Worm (Caenorhabditis elegans) whole organism, young adult: ENCODE results near the gene R04D3.2.

Source experiments
- F37B4.10 ChIP-seq: fragments of 200-800 bp; sonication (Bioruptor generic); IDR thresholded peaks from 2 replicates; pipeline ENCODE4 v1.3.6; 2022; ENCODE audit warnings: missing genetic modification characterization, missing compliant biosample characterization
- F55B11.4 ChIP-seq: sonication (generic microtip); optimal IDR thresholded peaks from 2 replicates; lab custom pipeline; 2016; ENCODE audit warnings: missing compliant biosample characterization, missing genetic modification characterization, borderline replicate concordance; ENCODE audit not compliant: insufficient read depth
- F57C9.4 ChIP-seq: sonication (generic microtip); optimal IDR thresholded peaks from 2 replicates; lab custom pipeline; 2017; ENCODE audit warnings: mild to moderate bottlenecking, missing genetic modification characterization, missing compliant biosample characterization
- T07F8.4 ChIP-seq: sonication (generic microtip); optimal IDR thresholded peaks from 2 replicates; lab custom pipeline; 2016; ENCODE audit warnings: mild to moderate bottlenecking, missing genetic modification characterization, moderate library complexity, missing compliant biosample characterization
- ZK185.1 ChIP-seq: sonication (generic microtip); optimal IDR thresholded peaks from 2 replicates; lab custom pipeline; 2016; ENCODE audit warnings: mild to moderate bottlenecking, missing genetic modification characterization, missing compliant biosample characterization; ENCODE audit not compliant: poor library complexity, severe bottlenecking
- ama-1 ChIP-seq, 3 experiments: fragments of 150-350 bp in 1 of 3; sonication (generic microtip) in 2 of 3; optimal IDR thresholded peaks; 2 replicates each; lab custom pipeline; 2014 to 2018; ENCODE audit warnings: missing biosample characterization in 2 of 3, missing genetic modification characterization in 2 of 3, missing genetic modification reagents in 2 of 3
- ceh-40 ChIP-seq: fragments of 200-800 bp; sonication (Bioruptor generic); IDR thresholded peaks from 2 replicates; pipeline ENCODE4 v1.3.6; 2022; ENCODE audit warnings: missing genetic modification characterization, missing compliant biosample characterization
- die-1 ChIP-seq: sonication (generic microtip); optimal IDR thresholded peaks from 2 replicates; lab custom pipeline; 2016; ENCODE audit warnings: missing genotype, mild to moderate bottlenecking, missing genetic modification characterization, missing compliant biosample characterization
- him-1 ChIP-seq: sonication (generic microtip); optimal IDR thresholded peaks from 2 replicates; lab custom pipeline; 2016; ENCODE audit warnings: missing genotype, missing genetic modification reagents, missing genetic modification characterization, missing compliant biosample characterization
- let-607 ChIP-seq, 2 experiments: fragments of 200-800 bp in 1 of 2; sonication (Bioruptor generic) in 1 of 2; sonication (generic microtip) in 1 of 2; optimal IDR thresholded peaks; 2 replicates each; lab custom pipeline; 2016 to 2018; ENCODE audit warnings: mild to moderate bottlenecking in 2 of 2, missing compliant biosample characterization in 2 of 2, missing genetic modification characterization in 2 of 2, moderate library complexity in 2 of 2, missing genotype in 1 of 2
- lin-35 ChIP-seq, 3 experiments: fragments of 150-350 bp in 2 of 3; sonication (generic microtip) in 1 of 3; optimal IDR thresholded peaks; 2 replicates each; lab custom pipeline; 2014 to 2018; ENCODE audit warnings: missing biosample characterization in 3 of 3, missing genetic modification characterization in 3 of 3, missing genetic modification reagents in 3 of 3
- lsy-27 ChIP-seq: sonication (generic microtip); optimal IDR thresholded peaks from 2 replicates; lab custom pipeline; 2017; ENCODE audit warnings: missing genetic modification characterization, mild to moderate bottlenecking, missing compliant biosample characterization, antibody characterized with exemption, missing genotype, borderline replicate concordance; ENCODE audit not compliant: insufficient read depth
- nfya-2 ChIP-seq: fragments of 200-800 bp; sonication (Bioruptor generic); IDR thresholded peaks from 2 replicates; pipeline ENCODE4 v1.3.6; 2022; ENCODE audit warnings: missing genetic modification reagents, missing genetic modification characterization, missing compliant biosample characterization
- repo-1 ChIP-seq: sonication (generic microtip); optimal IDR thresholded peaks from 2 replicates; lab custom pipeline; 2017; ENCODE audit warnings: mild to moderate bottlenecking, missing genetic modification characterization, missing compliant biosample characterization
- snpc-4 ChIP-seq, 5 experiments: fragments of 150-350 bp in 1 of 5; sonication (generic microtip) in 4 of 5; optimal IDR thresholded peaks; 2 replicates each; lab custom pipeline; 2014 to 2018; ENCODE audit warnings: missing genetic modification characterization in 5 of 5, missing biosample characterization in 3 of 5, antibody characterized with exemption in 2 of 5, mild to moderate bottlenecking in 2 of 5, missing compliant biosample characterization in 2 of 5, missing genotype in 2 of 5, moderate library complexity in 2 of 5, missing genetic modification reagents in 1 of 5
- xnd-1 ChIP-seq: sonication (generic microtip); optimal IDR thresholded peaks from 2 replicates; lab custom pipeline; 2016; ENCODE audit warnings: missing genotype, missing genetic modification reagents, missing genetic modification characterization, missing compliant biosample characterization
- zfh-2 ChIP-seq: fragments of 200-800 bp; sonication (Bioruptor generic); conservative IDR thresholded peaks from 2 replicates; pipeline ENCODE4 v1.3.6; 2022; ENCODE audit warnings: missing genetic modification reagents, missing genetic modification characterization, missing compliant biosample characterization

Gene R04D3.2

DNA sequence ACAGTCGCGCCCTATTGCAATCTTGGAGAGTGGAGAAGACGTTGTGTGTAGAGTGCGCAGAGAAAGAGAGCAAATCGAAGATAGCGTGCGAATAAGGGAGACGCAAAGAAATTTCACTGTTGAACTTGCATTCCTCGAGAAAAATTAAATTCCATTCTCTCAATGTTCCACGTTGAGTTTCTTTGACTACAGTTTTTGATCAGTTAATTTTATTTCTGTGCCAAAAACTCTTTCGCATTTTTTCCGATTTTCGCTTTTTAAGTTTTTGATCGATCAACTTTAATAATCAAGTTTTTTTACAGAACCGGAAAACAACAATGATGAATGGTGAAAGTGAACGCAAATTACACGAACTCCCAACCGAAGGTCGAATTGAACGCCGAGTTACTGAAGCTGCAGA is 49.3 kb downstream of the R04D3.2 start, which contains the start of gene K08H2.3:
TSS of gene K08H2.3 (plus strand) at position 301 of the 400 bp plus-strand sequence.
- TF ChIP-seq nfya-2 (GFP tag; lab: Robert Waterston, UW) (no peak), let-607 (tag; optimal IDR thresholded peaks at IDR 0.05; lab: Kevin White, UChicago) (no peak), lsy-27 (tag; lab: Kevin White, UChicago) (no peak), him-1 (no peak), ama-1 (optimal IDR thresholded peaks at IDR 0.05; lab: Kevin White, UChicago) (no peak), ama-1 (GFP tag; optimal IDR thresholded peaks at IDR 0.05; lab: Kevin White, UChicago) (no peak), die-1 (tag; lab: Kevin White, UChicago) (no peak), snpc-4 (GFP tag; optimal IDR thresholded peaks at IDR 0.05; lab: Kevin White, UChicago) (no peak), snpc-4 (tag; optimal IDR thresholded peaks at IDR 0.05; lab: Kevin White, UChicago) (no peak), F55B11.4 (tag; lab: Kevin White, UChicago) (no peak), T07F8.4 (tag; lab: Kevin White, UChicago) (no peak), lin-35 (GFP tag; optimal IDR thresholded peaks at IDR 0.05; lab: Kevin White, UChicago) (no peak), zfh-2 (no peak), xnd-1 (tag; lab: Kevin White, UChicago) (no peak), F37B4.10 (GFP tag; lab: Robert Waterston, UW) (no peak), F57C9.4 (tag; lab: Kevin White, UChicago) (no peak), ceh-40 (GFP tag; lab: Robert Waterston, UW) (no peak), ZK185.1 (tag; lab: Kevin White, UChicago) (no peak), repo-1 (no peak)
